Fruit fly (Drosophila melanogaster): ENCODE results near the gene Nha1.

The Nha1 gene

dm6 chr2L:6833661-6834073 lies 36.5 kb downstream of the Nha1 start (continued):
- TF ChIP-seq Neu2 (GFP tag; optimal IDR thresholded peaks at IDR 0.05; ENCODE audit: borderline replicate concordance), result no peak
- TF ChIP-seq gsb (GFP tag; IDR thresholded peaks at IDR 0.05), result no peak
- peak; percentile 88 for TF ChIP-seq CG10321 (GFP tag; IDR thresholded peaks at IDR 0.05)
- TF ChIP-seq cg (GFP tag; optimal IDR thresholded peaks at IDR 0.05), result peak; percentile 99
- TF ChIP-seq Atf-2 (GFP tag; optimal IDR thresholded peaks at IDR 0.05), result no peak
- TF ChIP-seq Mes4 (GFP tag; optimal IDR thresholded peaks at IDR 0.05), result no peak
- TF ChIP-seq org-1 (GFP tag; optimal IDR thresholded peaks at IDR 0.05), result no peak
- TF ChIP-seq CG17612 (GFP tag; IDR thresholded peaks at IDR 0.05), result no peak
- no peak for TF ChIP-seq H15 (GFP tag; IDR thresholded peaks at IDR 0.05)
- no peak for TF ChIP-seq Ravus (GFP tag; IDR thresholded peaks at IDR 0.05)
- no peak for TF ChIP-seq CG8281 (tag; optimal IDR thresholded peaks at IDR 0.05)
- peak; percentile 52; the same call in 1 of the 2 replicates for TF ChIP-seq stc (GFP tag; IDR thresholded peaks at IDR 0.05)
- peak; percentile 99 for TF ChIP-seq Nf-YB (GFP tag; optimal IDR thresholded peaks at IDR 0.05)
- peak; percentile 87 for TF ChIP-seq grn (GFP tag; optimal IDR thresholded peaks at IDR 0.05)
- TF ChIP-seq CG2202 (tag; optimal IDR thresholded peaks at IDR 0.05), result no peak
- TF ChIP-seq CG17568 (GFP tag; optimal IDR thresholded peaks at IDR 0.05), result no peak
- peak; percentile 86 for TF ChIP-seq CG1832 (GFP tag; optimal IDR thresholded peaks at IDR 0.05)
- peak; percentile 7 for TF ChIP-seq CG4328 (GFP tag; optimal IDR thresholded peaks at IDR 0.05)
- peak; percentile 3 for TF ChIP-seq Hey (tag; optimal IDR thresholded peaks at IDR 0.05)
- no peak for TF ChIP-seq CG33557 (GFP tag; optimal IDR thresholded peaks at IDR 0.05)
- TF ChIP-seq slbo (GFP tag; IDR thresholded peaks at IDR 0.05), result peak; percentile 48
- TF ChIP-seq pfk (GFP tag; optimal IDR thresholded peaks at IDR 0.05), result peak; percentile 97
- TF ChIP-seq Ets65A (GFP tag), result peak; percentile 88
- TF ChIP-seq CG15479 (GFP tag; optimal IDR thresholded peaks at IDR 0.05), result peak; percentile 22
- TF ChIP-seq ranshi (GFP tag; IDR thresholded peaks at IDR 0.05), result no peak
- TF ChIP-seq Trl (optimal IDR thresholded peaks at IDR 0.05), result peak; percentile 73
- no peak for TF ChIP-seq Trl (GFP tag; optimal IDR thresholded peaks at IDR 0.05)
- TF ChIP-seq dysf (GFP tag; IDR thresholded peaks at IDR 0.05), result 0 out of 3 replicates have a peak, but pooled peaks have one; percentile 25
- 0 out of 2 replicates have a peak, but pooled peaks have one; percentile 37 for TF ChIP-seq rib (GFP tag; IDR thresholded peaks at IDR 0.05)
- TF ChIP-seq Med (GFP tag), result peak; percentile 18
- TF ChIP-seq lov (optimal IDR thresholded peaks at IDR 0.05), result no peak
- 0 out of 3 replicates have a peak, but pooled peaks have one; percentile 71 for TF ChIP-seq lov (GFP tag; IDR thresholded peaks at IDR 0.05)
- TF ChIP-seq CG17328 (GFP tag; IDR thresholded peaks at IDR 0.05), result no peak
- peak; percentile 43 for TF ChIP-seq sd (tag; optimal IDR thresholded peaks at IDR 0.05)

dm6 chr2L:6830264-6830729 lies 39.9 kb downstream of the Nha1 start:
- TF ChIP-seq CG8765 (GFP tag; IDR thresholded peaks at IDR 0.05), result peak; percentile 40; the same call in 1 of the 2 replicates
- TF ChIP-seq en (GFP tag; optimal IDR thresholded peaks at IDR 0.05), result peak; percentile 17
- TF ChIP-seq Atf6 (GFP tag; IDR thresholded peaks at IDR 0.05), result peak; percentile 16; the same call in 1 of the 2 replicates
- TF ChIP-seq ara (GFP tag; IDR thresholded peaks at IDR 0.05), result peak; percentile 64
- TF ChIP-seq Xbp1 (GFP tag; optimal IDR thresholded peaks at IDR 0.05), result peak; percentile 22
- TF ChIP-seq CG11723 (GFP tag; optimal IDR thresholded peaks at IDR 0.05), result peak; percentile 18
- TF ChIP-seq vnd (GFP tag; IDR thresholded peaks at IDR 0.05; ENCODE audit: partially characterized antibody), result no peak
- peak; percentile 56 for TF ChIP-seq CG6254 (GFP tag; optimal IDR thresholded peaks at IDR 0.05)
- TF ChIP-seq unc-4 (GFP tag; IDR thresholded peaks at IDR 0.05; ENCODE audit: partially characterized antibody), result no peak
- TF ChIP-seq CG2678 (tag; optimal IDR thresholded peaks at IDR 0.05), result peak; percentile 78
- TF ChIP-seq caup (GFP tag; optimal IDR thresholded peaks at IDR 0.05; ENCODE audit: severe bottlenecking), result peak; percentile 19
- TF ChIP-seq Nf-YC (tag; optimal IDR thresholded peaks at IDR 0.05), result peak; percentile 30
- TF ChIP-seq ind (GFP tag; optimal IDR thresholded peaks at IDR 0.05), result peak; percentile 7
- peak; percentile 30; the same call in 1 of the 2 replicates for TF ChIP-seq CG32772 (GFP tag; IDR thresholded peaks at IDR 0.05)
- TF ChIP-seq Pdp1 (GFP tag; optimal IDR thresholded peaks at IDR 0.05), result peak; percentile 1 to 21
- TF ChIP-seq CG3281 (GFP tag; optimal IDR thresholded peaks at IDR 0.05), result peak; percentile 47
- peak; percentile 69 for TF ChIP-seq CG11504 (tag; optimal IDR thresholded peaks at IDR 0.05)
- TF ChIP-seq CG10147 (GFP tag; optimal IDR thresholded peaks at IDR 0.05), result peak; percentile 31
- TF ChIP-seq dmrt99B (tag; optimal IDR thresholded peaks at IDR 0.05), result peak; percentile 71
